Worm (Caenorhabditis elegans) whole organism, L2 larva: ENCODE results near the gene chca-1.

Experiments
- C34F6.9 ChIP-seq: fragments of 150-350 bp; optimal IDR thresholded peaks from 2 replicates; lab custom pipeline; 2014; ENCODE audit warnings: missing biosample characterization, missing genetic modification characterization
- F13H6.1 ChIP-seq: sonication (generic microtip); optimal IDR thresholded peaks from 2 replicates; lab custom pipeline; 2016; ENCODE audit warnings: missing genetic modification characterization, missing compliant biosample characterization
- R02D3.7 ChIP-seq: fragments of 150-350 bp; optimal IDR thresholded peaks from 2 replicates; lab custom pipeline; 2014; ENCODE audit warnings: missing biosample characterization, missing genetic modification characterization
- Y55F3AM.14 ChIP-seq: fragments of 200-800 bp; sonication (Bioruptor generic); optimal IDR thresholded peaks from 2 replicates; lab custom pipeline; 2018; ENCODE audit warnings: mild to moderate bottlenecking, missing genetic modification characterization, missing compliant biosample characterization
- aly-2 ChIP-seq: fragments of 150-350 bp; optimal IDR thresholded peaks from 2 replicates; lab custom pipeline; 2014; ENCODE audit warnings: missing biosample characterization, missing genetic modification characterization
- ama-1 ChIP-seq: fragments of 150-350 bp; optimal IDR thresholded peaks from 2 replicates; lab custom pipeline; 2018; ENCODE audit warnings: inconsistent platforms
- blmp-1 ChIP-seq: sonication (generic microtip); optimal IDR thresholded peaks from 2 replicates; lab custom pipeline; 2017; ENCODE audit warnings: missing genetic modification characterization, mild to moderate bottlenecking, missing compliant biosample characterization, antibody characterized with exemption, moderate library complexity; ENCODE audit not compliant: insufficient read depth
- ceh-16 ChIP-seq: fragments of 150-350 bp; optimal IDR thresholded peaks from 2 replicates; lab custom pipeline; 2014; ENCODE audit warnings: missing biosample characterization, missing genetic modification characterization
- crh-2 ChIP-seq: sonication (generic microtip); optimal IDR thresholded peaks from 2 replicates; lab custom pipeline; 2017; ENCODE audit warnings: missing biosample characterization, missing genetic modification characterization
- dmd-4 ChIP-seq: sonication (generic microtip); optimal IDR thresholded peaks from 2 replicates; lab custom pipeline; 2017; ENCODE audit warnings: missing biosample characterization, missing genetic modification characterization
- egl-27 ChIP-seq: sonication (generic microtip); optimal IDR thresholded peaks from 3 replicates; lab custom pipeline; 2017; ENCODE audit warnings: missing biosample characterization, missing genetic modification reagents, missing genetic modification characterization
- elt-1 ChIP-seq: fragments of 150-350 bp; optimal IDR thresholded peaks from 2 replicates; lab custom pipeline; 2014; ENCODE audit warnings: missing biosample characterization, missing genetic modification characterization
- elt-3 ChIP-seq: sonication (generic microtip); optimal IDR thresholded peaks from 2 replicates; lab custom pipeline; 2017; ENCODE audit warnings: missing biosample characterization, missing genetic modification characterization
- fos-1 ChIP-seq: fragments of 150-350 bp; optimal IDR thresholded peaks from 2 replicates; lab custom pipeline; 2014; ENCODE audit warnings: missing biosample characterization, missing genetic modification characterization
- gmeb-1 ChIP-seq: fragments of 150-350 bp; optimal IDR thresholded peaks from 2 replicates; lab custom pipeline; 2014; ENCODE audit warnings: missing biosample characterization, missing genetic modification characterization
- lin-11 ChIP-seq: fragments of 150-350 bp; sonication (generic microtip); optimal IDR thresholded peaks from 2 replicates; lab custom pipeline; 2014; ENCODE audit warnings: missing biosample characterization, missing genetic modification characterization, inconsistent platforms, mixed read lengths
- lin-13 ChIP-seq: fragments of 150-350 bp; optimal IDR thresholded peaks from 2 replicates; lab custom pipeline; 2014; ENCODE audit warnings: missing biosample characterization, missing genetic modification reagents, missing genetic modification characterization
- lin-39 ChIP-seq: fragments of 150-350 bp; optimal IDR thresholded peaks from 2 replicates; lab custom pipeline; 2014; ENCODE audit warnings: missing biosample characterization, missing genetic modification reagents, missing genetic modification characterization
- mab-5 ChIP-seq: fragments of 150-350 bp; optimal IDR thresholded peaks from 2 replicates; lab custom pipeline; 2014; ENCODE audit warnings: missing biosample characterization, missing genetic modification characterization
- mbf-1 ChIP-seq: sonication (generic microtip); optimal IDR thresholded peaks from 2 replicates; lab custom pipeline; 2017; ENCODE audit warnings: missing biosample characterization, missing genetic modification characterization
- mdl-1 ChIP-seq, 2 experiments: fragments of 150-350 bp in 1 of 2; sonication (generic microtip) in 1 of 2; optimal IDR thresholded peaks; 2 replicates each; lab custom pipeline; 2017; ENCODE audit warnings: missing biosample characterization in 2 of 2, missing genetic modification characterization in 2 of 2
- nhr-10 ChIP-seq: sonication (generic microtip); optimal IDR thresholded peaks from 2 replicates; lab custom pipeline; 2017; ENCODE audit warnings: missing biosample characterization, missing genetic modification characterization
- nhr-11 ChIP-seq: fragments of 150-350 bp; optimal IDR thresholded peaks from 2 replicates; lab custom pipeline; 2014; ENCODE audit warnings: missing biosample characterization, missing genetic modification characterization
- nhr-12 ChIP-seq: fragments of 150-350 bp; optimal IDR thresholded peaks from 2 replicates; lab custom pipeline; 2014; ENCODE audit warnings: missing biosample characterization, missing genetic modification characterization
- nhr-129 ChIP-seq: fragments of 150-350 bp; optimal IDR thresholded peaks from 2 replicates; lab custom pipeline; 2014; ENCODE audit warnings: missing biosample characterization, missing genetic modification characterization
- nhr-21 ChIP-seq: fragments of 150-350 bp; optimal IDR thresholded peaks from 2 replicates; lab custom pipeline; 2014; ENCODE audit warnings: missing biosample characterization, missing genetic modification characterization
- nhr-23 ChIP-seq: fragments of 150-350 bp; optimal IDR thresholded peaks from 2 replicates; lab custom pipeline; 2014; ENCODE audit warnings: missing biosample characterization, missing genetic modification reagents, missing genetic modification characterization
- nhr-237 ChIP-seq: fragments of 150-350 bp; optimal IDR thresholded peaks from 2 replicates; lab custom pipeline; 2014; ENCODE audit warnings: missing biosample characterization, missing genetic modification characterization
- nhr-77 ChIP-seq: fragments of 150-350 bp; optimal IDR thresholded peaks from 2 replicates; lab custom pipeline; 2014; ENCODE audit warnings: missing biosample characterization, missing genetic modification characterization
- sem-4 ChIP-seq: fragments of 150-350 bp; optimal IDR thresholded peaks from 2 replicates; lab custom pipeline; 2014; ENCODE audit warnings: missing biosample characterization, missing genetic modification reagents, missing genetic modification characterization
- skn-1 ChIP-seq: sonication (generic microtip); optimal IDR thresholded peaks from 2 replicates; lab custom pipeline; 2017; ENCODE audit warnings: missing biosample characterization, missing genetic modification characterization
- sma-3 ChIP-seq: sonication (generic microtip); optimal IDR thresholded peaks from 2 replicates; lab custom pipeline; 2016; ENCODE audit warnings: missing genetic modification reagents, missing genetic modification characterization, missing compliant biosample characterization
- sma-9 ChIP-seq, 2 experiments: fragments of 150-350 bp in 1 of 2; sonication (generic microtip) in 1 of 2; optimal IDR thresholded peaks; 2 replicates each; lab custom pipeline; 2014 to 2016; ENCODE audit warnings: missing genetic modification characterization in 2 of 2, mild to moderate bottlenecking in 1 of 2, missing biosample characterization in 1 of 2, missing compliant biosample characterization in 1 of 2, missing genetic modification reagents in 1 of 2, moderate library complexity in 1 of 2
- snpc-4 ChIP-seq: fragments of 150-350 bp; optimal IDR thresholded peaks from 2 replicates; lab custom pipeline; 2014; ENCODE audit warnings: missing biosample characterization, missing genetic modification characterization
- unc-55 ChIP-seq: fragments of 150-350 bp; sonication (generic microtip); optimal IDR thresholded peaks from 3 replicates; lab custom pipeline; 2014; ENCODE audit warnings: missing biosample characterization, missing genetic modification reagents, missing genetic modification characterization
- unc-62 ChIP-seq: fragments of 150-350 bp; optimal IDR thresholded peaks from 2 replicates; lab custom pipeline; 2014; ENCODE audit warnings: missing biosample characterization, missing genetic modification reagents, missing genetic modification characterization
- zag-1 ChIP-seq: fragments of 150-350 bp; optimal IDR thresholded peaks from 2 replicates; lab custom pipeline; 2014; ENCODE audit warnings: missing biosample characterization, missing genetic modification characterization
- ztf-1 ChIP-seq: fragments of 200-800 bp; sonication (Bioruptor generic); conservative IDR thresholded peaks from 2 replicates; pipeline ENCODE4 v1.3.6; 2022; ENCODE audit warnings: missing genetic modification characterization, missing compliant biosample characterization
- ztf-4 ChIP-seq: fragments of 150-350 bp; optimal IDR thresholded peaks from 2 replicates; lab custom pipeline; 2014; ENCODE audit warnings: missing biosample characterization, missing genetic modification characterization

Gene chca-1

ce11 chrIV:9609095-9609494, 42.1 kb upstream of the chca-1 start:
- no peak for TF ChIP-seq nhr-10
- no peak for TF ChIP-seq skn-1 (tag; lab: Kevin White, UChicago)
- TF ChIP-seq F13H6.1 (tag; lab: Kevin White, UChicago), result no peak
- TF ChIP-seq unc-55 (GFP tag; lab: Kevin White, UChicago), result no peak
- peak; percentile 40 for TF ChIP-seq elt-1 (tag; lab: Kevin White, UChicago)

ce11 chrIV:9610923-9611322, 40.3 kb upstream of the chca-1 start:
- peak; percentile 37 for TF ChIP-seq crh-2 (tag; lab: Kevin White, UChicago)
- no peak for TF ChIP-seq C34F6.9
- TF ChIP-seq elt-1 (tag; lab: Kevin White, UChicago), result peak; percentile 26
- TF ChIP-seq, all 48 proteins: peak for 2

ce11 chrIV:9613072-9613590, 38.1 kb upstream of the chca-1 start:
- TF ChIP-seq elt-1 (tag; lab: Kevin White, UChicago) (peak; percentile 60), gmeb-1 (tag; lab: Kevin White, UChicago) (no peak), mdl-1 (tag; optimal IDR thresholded peaks at IDR 0.05; lab: Kevin White, UChicago) (no peak), nhr-23 (tag; lab: Kevin White, UChicago) (peak; percentile 97)
- TF ChIP-seq, all 48 proteins: peak for 2

ce11 chrIV:9614060-9614459, 37.1 kb upstream of the chca-1 start:
- no peak for TF ChIP-seq Y55F3AM.14
- TF ChIP-seq snpc-4 (tag; lab: Kevin White, UChicago), result no peak
- peak; percentile 46 for TF ChIP-seq sma-9 (GFP tag; optimal IDR thresholded peaks at IDR 0.05; lab: Kevin White, UChicago)
- TF ChIP-seq sma-9 (tag; optimal IDR thresholded peaks at IDR 0.05; lab: Kevin White, UChicago), result no peak
- TF ChIP-seq nhr-237 (tag; lab: Kevin White, UChicago), result no peak
- no peak for TF ChIP-seq mbf-1 (tag; lab: Kevin White, UChicago)
- TF ChIP-seq nhr-77, result no peak
- TF ChIP-seq mdl-1 (tag; optimal IDR thresholded peaks at IDR 0.05; lab: Kevin White, UChicago), result no peak
- peak; percentile 99 for TF ChIP-seq nhr-23 (tag; lab: Kevin White, UChicago)
- peak; percentile 93 for TF ChIP-seq elt-1 (tag; lab: Kevin White, UChicago)
- no peak for TF ChIP-seq nhr-129 (tag; lab: Kevin White, UChicago)
- TF ChIP-seq dmd-4 (tag; lab: Kevin White, UChicago), result no peak
- TF ChIP-seq mab-5 (tag; lab: Kevin White, UChicago), result no peak
- TF ChIP-seq sem-4 (tag; lab: Kevin White, UChicago), result no peak
- TF ChIP-seq fos-1 (tag; lab: Kevin White, UChicago), result no peak
- no peak for TF ChIP-seq gmeb-1 (tag; lab: Kevin White, UChicago)
- no peak for TF ChIP-seq nhr-12 (tag; lab: Kevin White, UChicago)
- TF ChIP-seq unc-55 (GFP tag; lab: Kevin White, UChicago), result no peak
- no peak for TF ChIP-seq lin-39 (tag; lab: Kevin White, UChicago)
- no peak for TF ChIP-seq unc-62 (GFP tag; lab: Kevin White, UChicago)
- no peak for TF ChIP-seq sma-3 (GFP tag; lab: Kevin White, UChicago)
- no peak for TF ChIP-seq aly-2 (tag; lab: Kevin White, UChicago)
- TF ChIP-seq, all 48 proteins: peak for 3

- TF ChIP-seq ztf-4 (no peak), C34F6.9 (no peak), aly-2 (tag; lab: Kevin White, UChicago) (no peak), gmeb-1 (tag; lab: Kevin White, UChicago) (no peak), dmd-4 (tag; lab: Kevin White, UChicago) (no peak), nhr-21 (tag; lab: Kevin White, UChicago) (no peak)
These were observed 36.5 kb upstream of the chca-1 start, which contains the start of gene elt-1 for ce11 chrIV:9614695-9615094. elt-1 (plus strand) TSS chrIV:9614995.

ce11 chrIV:9615511-9615910, 35.7 kb upstream of the chca-1 start:
- peak; percentile 98 for TF ChIP-seq ceh-16 (tag; lab: Kevin White, UChicago)
- TF ChIP-seq elt-1 (tag; lab: Kevin White, UChicago), result peak; percentile 100
- TF ChIP-seq sma-3 (GFP tag; lab: Kevin White, UChicago), result peak; percentile 31
- no peak for TF ChIP-seq nhr-10
- no peak for TF ChIP-seq nhr-237 (tag; lab: Kevin White, UChicago)
- no peak for TF ChIP-seq nhr-77
- no peak for TF ChIP-seq ztf-1 (GFP tag; lab: Robert Waterston, UW)
- no peak for TF ChIP-seq dmd-4 (tag; lab: Kevin White, UChicago)
- TF ChIP-seq nhr-11, result no peak
- no peak for TF ChIP-seq fos-1 (tag; lab: Kevin White, UChicago)
- TF ChIP-seq crh-2 (tag; lab: Kevin White, UChicago), result peak; percentile 27
- TF ChIP-seq sem-4 (tag; lab: Kevin White, UChicago), result peak; percentile 70
- TF ChIP-seq gmeb-1 (tag; lab: Kevin White, UChicago), result no peak
- TF ChIP-seq mab-5 (tag; lab: Kevin White, UChicago), result no peak
- no peak for TF ChIP-seq zag-1
- TF ChIP-seq sma-9 (GFP tag; optimal IDR thresholded peaks at IDR 0.05; lab: Kevin White, UChicago), result peak; percentile 94
- TF ChIP-seq sma-9 (tag; optimal IDR thresholded peaks at IDR 0.05; lab: Kevin White, UChicago), result no peak
- no peak for TF ChIP-seq mdl-1 (tag; optimal IDR thresholded peaks at IDR 0.05; lab: Kevin White, UChicago)
- TF ChIP-seq ama-1 (lab: Kevin White, UChicago), result no peak
- no peak for TF ChIP-seq snpc-4 (tag; lab: Kevin White, UChicago)
- peak; percentile 63 for TF ChIP-seq blmp-1 (tag; lab: Kevin White, UChicago)
- no peak for TF ChIP-seq lin-11 (tag; lab: Kevin White, UChicago)
- no peak for TF ChIP-seq R02D3.7 (tag; lab: Kevin White, UChicago)
- TF ChIP-seq lin-13 (GFP tag; lab: Kevin White, UChicago), result no peak
- TF ChIP-seq elt-3 (tag; lab: Kevin White, UChicago), result no peak
- peak; percentile 86 for TF ChIP-seq egl-27 (tag; lab: Kevin White, UChicago)
- TF ChIP-seq Y55F3AM.14, result no peak
